Worm (Caenorhabditis elegans): Measurements from ENCODE around the gene nca-2.

Gene nca-2

ce11 chrIII:5002231-5002630, 36.9 kb downstream of the nca-2 start, which contains the start of gene R144.10:
TSS of gene R144.10 (minus strand) at chrIII:5002331.
- TF ChIP-seq lin-11 (tag; optimal IDR thresholded peaks at IDR 0.05) (no peak), zag-1 (tag; optimal IDR thresholded peaks at IDR 0.05) (no peak), blmp-1 (tag; optimal IDR thresholded peaks at IDR 0.05; ENCODE audit: insufficient read depth) (no peak), ztf-4 (tag; optimal IDR thresholded peaks at IDR 0.05) (no peak), lin-39 (tag; optimal IDR thresholded peaks at IDR 0.05) (no peak), nhr-237 (tag; optimal IDR thresholded peaks at IDR 0.05) (no peak), sma-3 (GFP tag; optimal IDR thresholded peaks at IDR 0.05) (no peak), Y55F3AM.14 (GFP tag; optimal IDR thresholded peaks at IDR 0.05) (no peak), aly-2 (tag; optimal IDR thresholded peaks at IDR 0.05) (no peak)

- TF ChIP-seq mdl-1 (tag; optimal IDR thresholded peaks at IDR 0.05), result no peak
- no peak for TF ChIP-seq ZK546.5 (tag; optimal IDR thresholded peaks at IDR 0.05)
- TF ChIP-seq sma-9 (GFP tag; optimal IDR thresholded peaks at IDR 0.05), result no peak
- no peak for TF ChIP-seq sma-9 (tag; optimal IDR thresholded peaks at IDR 0.05)
- TF ChIP-seq aly-2 (tag; optimal IDR thresholded peaks at IDR 0.05), result no peak
- no peak for TF ChIP-seq egl-27 (tag; optimal IDR thresholded peaks at IDR 0.05)
- TF ChIP-seq F13H6.1 (tag; optimal IDR thresholded peaks at IDR 0.05), result no peak
- no peak for TF ChIP-seq nhr-11 (tag; optimal IDR thresholded peaks at IDR 0.05)
- TF ChIP-seq R02D3.7 (tag; optimal IDR thresholded peaks at IDR 0.05), result no peak
- no peak for TF ChIP-seq blmp-1 (tag; optimal IDR thresholded peaks at IDR 0.05; ENCODE audit: insufficient read depth)
- no peak for TF ChIP-seq sem-4 (tag; optimal IDR thresholded peaks at IDR 0.05)
- TF ChIP-seq unc-55 (GFP tag; optimal IDR thresholded peaks at IDR 0.05), result no peak
- no peak for TF ChIP-seq alr-1 (tag; optimal IDR thresholded peaks at IDR 0.05)
- TF ChIP-seq dmd-4 (tag; optimal IDR thresholded peaks at IDR 0.05), result no peak
- no peak for TF ChIP-seq lsy-2 (tag; optimal IDR thresholded peaks at IDR 0.05)
- no peak for TF ChIP-seq skn-1 (tag; optimal IDR thresholded peaks at IDR 0.05)
- no peak for TF ChIP-seq lin-11 (tag; optimal IDR thresholded peaks at IDR 0.05)
- no peak for TF ChIP-seq fos-1 (tag; optimal IDR thresholded peaks at IDR 0.05)
Observed at ce11 chrIII:5004621-5005020, 39.2 kb downstream of the nca-2 start, which contains the start of gene R144.6. TSS of gene R144.6 (minus strand) at chrIII:5004721.

ce11 chrIII:5006881-5007280, 41.5 kb downstream of the nca-2 start, which contains the start of gene R144.12:
TSS of gene R144.12 (minus strand) at chrIII:5006981.
- TF ChIP-seq crh-2 (tag; optimal IDR thresholded peaks at IDR 0.05), result no peak
- TF ChIP-seq dmd-4 (tag; optimal IDR thresholded peaks at IDR 0.05), result no peak
- no peak for TF ChIP-seq ztf-11 (tag; optimal IDR thresholded peaks at IDR 0.05)
- TF ChIP-seq fos-1 (tag; optimal IDR thresholded peaks at IDR 0.05), result no peak
- TF ChIP-seq nhr-11 (tag; optimal IDR thresholded peaks at IDR 0.05), result no peak
- no peak for TF ChIP-seq nhr-23 (tag; optimal IDR thresholded peaks at IDR 0.05)
- no peak for TF ChIP-seq aly-2 (tag; optimal IDR thresholded peaks at IDR 0.05)
- no peak for TF ChIP-seq F13H6.1 (tag; optimal IDR thresholded peaks at IDR 0.05)
- no peak for TF ChIP-seq C34F6.9 (tag; optimal IDR thresholded peaks at IDR 0.05)
- no peak for TF ChIP-seq snpc-4 (tag; optimal IDR thresholded peaks at IDR 0.05)
- no peak for TF ChIP-seq unc-39 (tag; optimal IDR thresholded peaks at IDR 0.05)
- TF ChIP-seq nhr-10 (tag; optimal IDR thresholded peaks at IDR 0.05), result no peak

ce11 chrIII:5008730-5009129, 43.4 kb downstream of the nca-2 start, which contains the start of gene R144.11:
TSS of gene R144.11 (minus strand) at chrIII:5008830.
- TF ChIP-seq aly-2 (tag; optimal IDR thresholded peaks at IDR 0.05) (peak; percentile 2), ztf-4 (tag; optimal IDR thresholded peaks at IDR 0.05) (no peak), elt-3 (tag; optimal IDR thresholded peaks at IDR 0.05) (no peak)

ce11 chrIII:5010723-5011122, 45.4 kb downstream of the nca-2 start:
- TF ChIP-seq nhr-6 (tag; optimal IDR thresholded peaks at IDR 0.05) (no peak), nhr-129 (tag; optimal IDR thresholded peaks at IDR 0.05) (no peak), nhr-77 (tag; optimal IDR thresholded peaks at IDR 0.05) (no peak), unc-55 (GFP tag; optimal IDR thresholded peaks at IDR 0.05) (no peak), ceh-16 (tag; optimal IDR thresholded peaks at IDR 0.05) (no peak), ztf-1 (GFP tag; conservative IDR thresholded peaks at IDR 0.05) (no peak)

All from whole organism, L2 larva.